Fruit fly (Drosophila melanogaster): Measurements from ENCODE around the gene stas.

DNA sequence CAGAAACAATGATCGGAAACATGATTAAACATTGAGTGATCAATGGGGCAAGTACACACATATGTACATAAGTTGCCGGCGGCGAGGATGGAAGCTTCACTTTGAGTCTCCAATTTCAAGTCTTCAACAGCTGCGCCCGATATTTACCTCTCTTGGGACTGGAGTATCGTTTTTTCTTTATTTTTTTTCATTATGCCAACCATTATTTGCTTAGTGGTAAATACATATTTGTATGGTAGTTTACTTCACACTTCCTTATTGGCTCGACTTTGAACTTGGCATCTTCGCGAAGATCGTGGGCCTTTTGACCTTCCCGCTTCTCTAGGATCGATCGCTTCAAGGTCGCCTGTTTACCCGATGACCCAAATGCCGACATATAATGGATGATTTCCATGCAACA lies 45.0 kb downstream of the stas start:
- no peak for TF ChIP-seq Dif (GFP tag; optimal IDR thresholded peaks at IDR 0.05; ENCODE audit: partially characterized antibody)
- no peak for TF ChIP-seq dmrt93B (GFP tag; optimal IDR thresholded peaks at IDR 0.05)
- no peak for TF ChIP-seq jim (GFP tag; optimal IDR thresholded peaks at IDR 0.05)
- no peak for TF ChIP-seq Dfd (GFP tag; optimal IDR thresholded peaks at IDR 0.05)
- no peak for TF ChIP-seq Myc (optimal IDR thresholded peaks at IDR 0.05)
- TF ChIP-seq br (GFP tag; optimal IDR thresholded peaks at IDR 0.05): no peak
- no peak for TF ChIP-seq Mio (GFP tag; optimal IDR thresholded peaks at IDR 0.05)
- no peak for TF ChIP-seq pan (optimal IDR thresholded peaks at IDR 0.05)
- no peak for TF ChIP-seq lola (GFP tag; optimal IDR thresholded peaks at IDR 0.05)
- no peak for TF ChIP-seq Hr78 (GFP tag; optimal IDR thresholded peaks at IDR 0.05)
- no peak for TF ChIP-seq woc (GFP tag; optimal IDR thresholded peaks at IDR 0.05)
- no peak for TF ChIP-seq Vsx2 (GFP tag; optimal IDR thresholded peaks at IDR 0.05; ENCODE audit: partially characterized antibody)
- no peak for TF ChIP-seq Sp1 (GFP tag; optimal IDR thresholded peaks at IDR 0.05)
- no peak for TF ChIP-seq CG9705 (GFP tag; optimal IDR thresholded peaks at IDR 0.05)
